Worm (Caenorhabditis elegans): Measurements from ENCODE around the gene irld-61.

Gene irld-61

ce11 chrIII:12757367-12757766 is 7.0 kb upstream of the irld-61 start, which contains the start of gene srw-9:
TSS of gene srw-9 (plus strand) at chrIII:12757667.
- no peak for TF ChIP-seq tbx-11 (GFP tag; IDR thresholded peaks at IDR 0.05)
- no peak for TF ChIP-seq F13C5.2 (tag; optimal IDR thresholded peaks at IDR 0.05)
- no peak for TF ChIP-seq ceh-36 (tag; optimal IDR thresholded peaks at IDR 0.05)
- TF ChIP-seq B0310.2 (tag; optimal IDR thresholded peaks at IDR 0.05): no peak
- no peak for TF ChIP-seq hmg-4 (GFP tag; optimal IDR thresholded peaks at IDR 0.05)
- TF ChIP-seq tbx-37 (GFP tag; conservative IDR thresholded peaks at IDR 0.05): no peak
- no peak for TF ChIP-seq pes-1 (GFP tag; IDR thresholded peaks at IDR 0.05)
- TF ChIP-seq hnd-1 (tag; optimal IDR thresholded peaks at IDR 0.05): no peak
- TF ChIP-seq scrt-1 (GFP tag; IDR thresholded peaks at IDR 0.05): no peak
- no peak for TF ChIP-seq tra-4 (tag; optimal IDR thresholded peaks at IDR 0.05)
- no peak for TF ChIP-seq ama-1 (optimal IDR thresholded peaks at IDR 0.05)
- TF ChIP-seq aly-1 (tag; optimal IDR thresholded peaks at IDR 0.05): no peak
- TF ChIP-seq ceh-13 (GFP tag; optimal IDR thresholded peaks at IDR 0.05): no peak
- TF ChIP-seq hmbx-1 (tag; optimal IDR thresholded peaks at IDR 0.05): no peak
- no peak for TF ChIP-seq flt-1 (GFP tag; IDR thresholded peaks at IDR 0.05)
- no peak for TF ChIP-seq sea-1 (GFP tag; conservative IDR thresholded peaks at IDR 0.05)

- no peak for TF ChIP-seq F13C5.2 (tag; optimal IDR thresholded peaks at IDR 0.05)
- TF ChIP-seq tra-4 (tag; optimal IDR thresholded peaks at IDR 0.05): no peak
- no peak for TF ChIP-seq sea-1 (GFP tag; conservative IDR thresholded peaks at IDR 0.05)
- no peak for TF ChIP-seq pes-1 (GFP tag; IDR thresholded peaks at IDR 0.05)
- TF ChIP-seq hmbx-1 (tag; optimal IDR thresholded peaks at IDR 0.05): no peak
- no peak for TF ChIP-seq aly-1 (tag; optimal IDR thresholded peaks at IDR 0.05)
- TF ChIP-seq tbx-37 (GFP tag; conservative IDR thresholded peaks at IDR 0.05): no peak
- no peak for TF ChIP-seq scrt-1 (GFP tag; IDR thresholded peaks at IDR 0.05)
- no peak for TF ChIP-seq ceh-36 (tag; optimal IDR thresholded peaks at IDR 0.05)
These were observed 9.4 kb downstream of the irld-61 start for ce11 chrIII:12773753-12774152.

- no peak for TF ChIP-seq tbx-11 (GFP tag; IDR thresholded peaks at IDR 0.05)
- TF ChIP-seq flt-1 (GFP tag; IDR thresholded peaks at IDR 0.05): no peak
- no peak for TF ChIP-seq tbx-37 (GFP tag; conservative IDR thresholded peaks at IDR 0.05)
- no peak for TF ChIP-seq hmbx-1 (tag; optimal IDR thresholded peaks at IDR 0.05)
- TF ChIP-seq B0310.2 (tag; optimal IDR thresholded peaks at IDR 0.05): no peak
- TF ChIP-seq sea-1 (GFP tag; conservative IDR thresholded peaks at IDR 0.05): no peak
- no peak for TF ChIP-seq hmg-4 (GFP tag; optimal IDR thresholded peaks at IDR 0.05)
- no peak for TF ChIP-seq F13C5.2 (tag; optimal IDR thresholded peaks at IDR 0.05)
- TF ChIP-seq aly-1 (tag; optimal IDR thresholded peaks at IDR 0.05): no peak
- no peak for TF ChIP-seq ceh-36 (tag; optimal IDR thresholded peaks at IDR 0.05)
- TF ChIP-seq hnd-1 (tag; optimal IDR thresholded peaks at IDR 0.05): no peak
- TF ChIP-seq tra-4 (tag; optimal IDR thresholded peaks at IDR 0.05): no peak
- no peak for TF ChIP-seq pes-1 (GFP tag; IDR thresholded peaks at IDR 0.05)
- no peak for TF ChIP-seq scrt-1 (GFP tag; IDR thresholded peaks at IDR 0.05)
- TF ChIP-seq ceh-13 (GFP tag; optimal IDR thresholded peaks at IDR 0.05): no peak
- no peak for TF ChIP-seq ets-7 (tag; optimal IDR thresholded peaks at IDR 0.05)
- TF ChIP-seq ama-1 (optimal IDR thresholded peaks at IDR 0.05): no peak
These were observed 15.5 kb downstream of the irld-61 start, which contains the start of gene gab-1 for ce11 chrIII:12779676-12780337. TSS of gene gab-1 (minus strand) at chrIII:12779726.

ce11 chrIII:12783878-12784277 is 19.5 kb downstream of the irld-61 start:
- no peak for TF ChIP-seq ceh-36 (tag; optimal IDR thresholded peaks at IDR 0.05)

- TF ChIP-seq scrt-1 (GFP tag; IDR thresholded peaks at IDR 0.05): no peak
- no peak for TF ChIP-seq tbx-37 (GFP tag; conservative IDR thresholded peaks at IDR 0.05)
- TF ChIP-seq B0310.2 (tag; optimal IDR thresholded peaks at IDR 0.05): no peak
- TF ChIP-seq aly-1 (tag; optimal IDR thresholded peaks at IDR 0.05): no peak
- TF ChIP-seq tbx-11 (GFP tag; IDR thresholded peaks at IDR 0.05): no peak
- TF ChIP-seq hmbx-1 (tag; optimal IDR thresholded peaks at IDR 0.05): no peak
- no peak for TF ChIP-seq ceh-13 (GFP tag; optimal IDR thresholded peaks at IDR 0.05)
- TF ChIP-seq ama-1 (optimal IDR thresholded peaks at IDR 0.05): no peak
- TF ChIP-seq flt-1 (GFP tag; IDR thresholded peaks at IDR 0.05): no peak
- no peak for TF ChIP-seq ets-7 (tag; optimal IDR thresholded peaks at IDR 0.05)
- no peak for TF ChIP-seq hnd-1 (tag; optimal IDR thresholded peaks at IDR 0.05)
- TF ChIP-seq ceh-36 (tag; optimal IDR thresholded peaks at IDR 0.05): no peak
- no peak for TF ChIP-seq sea-1 (GFP tag; conservative IDR thresholded peaks at IDR 0.05)
- no peak for TF ChIP-seq pes-1 (GFP tag; IDR thresholded peaks at IDR 0.05)
- TF ChIP-seq F13C5.2 (tag; optimal IDR thresholded peaks at IDR 0.05): no peak
- no peak for TF ChIP-seq hmg-4 (GFP tag; optimal IDR thresholded peaks at IDR 0.05)
- TF ChIP-seq tra-4 (tag; optimal IDR thresholded peaks at IDR 0.05): no peak
These were observed 20.5 kb downstream of the irld-61 start, which contains the start of gene lgc-37 for ce11 chrIII:12784854-12785253. TSS of gene lgc-37 (plus strand) at chrIII:12785154.

- TF ChIP-seq ceh-13 (GFP tag; optimal IDR thresholded peaks at IDR 0.05): no peak
- TF ChIP-seq hnd-1 (tag; optimal IDR thresholded peaks at IDR 0.05): no peak
- TF ChIP-seq hmbx-1 (tag; optimal IDR thresholded peaks at IDR 0.05): no peak
- TF ChIP-seq F13C5.2 (tag; optimal IDR thresholded peaks at IDR 0.05): no peak
These were observed 21.1 kb downstream of the irld-61 start for ce11 chrIII:12785427-12785826.

DNA sequence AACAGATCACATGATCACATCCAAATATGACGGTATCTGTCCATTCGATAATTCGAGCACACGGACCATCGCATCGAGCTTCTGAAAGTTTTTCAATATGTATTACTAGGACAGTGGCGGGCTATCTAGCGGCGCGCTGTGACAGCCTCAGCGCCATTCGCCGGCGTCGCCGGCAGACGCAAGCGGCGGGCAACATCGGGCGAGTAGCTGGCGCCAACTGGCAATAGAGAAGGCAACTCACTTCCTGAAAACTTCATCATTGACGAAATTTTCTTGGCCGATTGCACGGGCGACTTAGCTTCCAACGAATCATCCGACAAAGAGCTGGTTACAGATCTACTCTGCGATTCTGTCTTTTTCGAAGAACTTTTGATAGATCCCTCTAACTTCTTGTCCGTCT is 23.9 kb downstream of the irld-61 start:
- no peak for TF ChIP-seq hmbx-1 (tag; optimal IDR thresholded peaks at IDR 0.05)
- no peak for TF ChIP-seq hnd-1 (tag; optimal IDR thresholded peaks at IDR 0.05)
- no peak for TF ChIP-seq ama-1 (optimal IDR thresholded peaks at IDR 0.05)
- no peak for TF ChIP-seq ceh-36 (tag; optimal IDR thresholded peaks at IDR 0.05)
- TF ChIP-seq aly-1 (tag; optimal IDR thresholded peaks at IDR 0.05): no peak
- TF ChIP-seq pes-1 (GFP tag; IDR thresholded peaks at IDR 0.05): no peak

DNA sequence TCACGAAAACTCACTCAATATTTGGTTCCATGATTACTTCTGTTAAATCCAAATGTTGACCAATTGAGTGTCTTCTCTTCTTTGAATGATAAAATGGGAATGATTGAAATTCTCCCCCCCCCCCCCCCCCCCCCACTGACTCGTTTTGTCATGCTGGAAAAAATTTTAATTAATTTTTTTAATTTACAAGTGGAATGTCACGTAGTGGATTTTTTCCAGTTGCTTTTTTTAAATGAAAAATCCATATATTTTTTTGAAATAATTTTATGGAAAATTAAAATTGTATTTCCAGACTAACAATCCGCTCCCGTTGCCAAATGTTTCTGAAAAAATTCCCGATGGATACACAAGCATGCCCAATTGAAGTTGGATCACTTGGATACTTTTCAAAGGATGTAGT is 25.1 kb downstream of the irld-61 start, which contains the start of gene BE10.1:
Gene BE10.1, minus strand, starts transcription at position 101 of the 400 bp plus-strand sequence.
- TF ChIP-seq tbx-37 (GFP tag; conservative IDR thresholded peaks at IDR 0.05): no peak
- no peak for TF ChIP-seq ets-7 (tag; optimal IDR thresholded peaks at IDR 0.05)
- TF ChIP-seq scrt-1 (GFP tag; IDR thresholded peaks at IDR 0.05): no peak
- TF ChIP-seq B0310.2 (tag; optimal IDR thresholded peaks at IDR 0.05): no peak
- no peak for TF ChIP-seq pes-1 (GFP tag; IDR thresholded peaks at IDR 0.05)
